Worm (Caenorhabditis elegans): ENCODE results near the gene C33A12.19.

DNA sequence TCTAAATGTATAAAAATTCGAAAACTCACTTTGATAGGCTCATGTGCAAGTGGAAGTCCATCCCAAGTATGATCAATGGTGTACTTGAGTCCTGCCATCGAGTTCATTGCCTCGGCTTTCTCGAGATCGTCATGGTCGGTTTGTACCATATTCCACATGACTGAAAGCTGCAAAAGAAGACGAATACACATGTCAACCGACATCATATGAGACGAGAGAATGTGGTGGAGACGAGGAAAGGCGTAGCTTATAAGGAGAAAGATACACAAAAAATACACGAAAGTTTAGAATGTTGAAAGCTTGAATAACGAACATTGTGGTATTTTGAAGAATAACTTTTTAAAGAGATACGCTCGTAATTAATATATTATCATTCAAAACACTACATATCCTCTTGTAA is 4.0 kb upstream of the C33A12.19 start, which contains the start of gene C33A12.3:
- no peak for TF ChIP-seq med-1 (GFP tag; optimal IDR thresholded peaks at IDR 0.05; ENCODE audit: insufficient read depth)
- TF ChIP-seq flt-1 (GFP tag; IDR thresholded peaks at IDR 0.05), result no peak
- no peak for TF ChIP-seq cog-1 (tag; optimal IDR thresholded peaks at IDR 0.05)
- TF ChIP-seq klf-2 (GFP tag; conservative IDR thresholded peaks at IDR 0.05), result no peak
- TF ChIP-seq ref-1 (GFP tag; conservative IDR thresholded peaks at IDR 0.05), result no peak
- no peak for TF ChIP-seq ztf-29 (GFP tag; IDR thresholded peaks at IDR 0.05)
